Fruit fly (Drosophila melanogaster) whole organism, embryonic: ENCODE measurements around the gene CG13884.

Experiments
- Antp ChIP-seq: fragments of 200-800 bp; sonication (Bioruptor generic); optimal IDR thresholded peaks from 3 replicates; lab custom pipeline; 2016; ENCODE audit warnings: missing biosample characterization, missing genetic modification characterization
- CG10274 ChIP-seq: fragments of 200-800 bp; sonication (Bioruptor generic); optimal IDR thresholded peaks from 3 replicates; lab custom pipeline; 2017; ENCODE audit warnings: missing biosample characterization, mild to moderate bottlenecking, missing genetic modification characterization
- CG12104 ChIP-seq: fragments of 200-800 bp; sonication (Bioruptor generic); optimal IDR thresholded peaks from 3 replicates; lab custom pipeline; 2016; ENCODE audit warnings: missing biosample characterization, missing genetic modification characterization
- CG12155 ChIP-seq: fragments of 200-800 bp; sonication (Bioruptor generic); optimal IDR thresholded peaks from 3 replicates; lab custom pipeline; 2016; ENCODE audit warnings: missing biosample characterization, missing genetic modification characterization
- CG12219 ChIP-seq: fragments of 200-800 bp; sonication (Bioruptor generic); optimal IDR thresholded peaks from 3 replicates; lab custom pipeline; 2018; ENCODE audit warnings: missing biosample characterization, mild to moderate bottlenecking, missing genetic modification characterization
- CG13296 ChIP-seq: fragments of 200-800 bp; sonication (Bioruptor generic); optimal IDR thresholded peaks from 3 replicates; lab custom pipeline; 2018; ENCODE audit warnings: missing biosample characterization, mild to moderate bottlenecking, missing genetic modification characterization
- CG13424 ChIP-seq: fragments of 200-800 bp; sonication (Bioruptor generic); optimal IDR thresholded peaks from 2 replicates; lab custom pipeline; 2019; ENCODE audit warnings: missing biosample characterization, mild to moderate bottlenecking, missing genetic modification characterization, moderate library complexity
- CG18011 ChIP-seq: fragments of 200-800 bp; sonication (Bioruptor generic); optimal IDR thresholded peaks from 2 replicates; lab custom pipeline; 2017; ENCODE audit warnings: missing biosample characterization, missing genetic modification characterization, mild to moderate bottlenecking, moderate library complexity, missing genotype
- CG18476 ChIP-seq: fragments of 200-800 bp; sonication (Bioruptor generic); optimal IDR thresholded peaks from 2 replicates; lab custom pipeline; 2016; ENCODE audit warnings: missing biosample characterization, mild to moderate bottlenecking, missing genetic modification characterization
- CG18619 ChIP-seq: fragments of 200-800 bp; sonication (Bioruptor generic); optimal IDR thresholded peaks from 3 replicates; lab custom pipeline; 2017; ENCODE audit warnings: missing biosample characterization, mild to moderate bottlenecking, missing genetic modification characterization
- CG30431 ChIP-seq: fragments of 200-800 bp; sonication (Bioruptor generic); optimal IDR thresholded peaks from 2 replicates; lab custom pipeline; 2017; ENCODE audit warnings: missing biosample characterization, missing genetic modification characterization
- CG3163 ChIP-seq: fragments of 200-800 bp; sonication (Bioruptor generic); optimal IDR thresholded peaks from 3 replicates; lab custom pipeline; 2016; ENCODE audit warnings: missing biosample characterization, missing genetic modification characterization
- CG4617 ChIP-seq: fragments of 200-800 bp; sonication (Bioruptor generic); optimal IDR thresholded peaks from 3 replicates; lab custom pipeline; 2016; ENCODE audit warnings: missing biosample characterization, missing genetic modification characterization, borderline replicate concordance
- CG6854 ChIP-seq: fragments of 200-800 bp; sonication (Bioruptor generic); optimal IDR thresholded peaks from 3 replicates; lab custom pipeline; 2017; ENCODE audit warnings: missing biosample characterization, mild to moderate bottlenecking, missing genetic modification characterization
- CG8290 ChIP-seq, 3 experiments: fragments of 200-800 bp; sonication (Bioruptor generic); optimal IDR thresholded peaks; 2 replicates each; lab custom pipeline; 2016 to 2019; ENCODE audit warnings: missing biosample characterization in 3 of 3, missing genetic modification characterization in 3 of 3, mild to moderate bottlenecking in 2 of 3, moderate library complexity in 1 of 3
- CG9609 ChIP-seq: fragments of 200-800 bp; sonication (Bioruptor generic); optimal IDR thresholded peaks from 3 replicates; lab custom pipeline; 2016; ENCODE audit warnings: missing biosample characterization, missing genetic modification characterization
- CHES-1-like ChIP-seq: fragments of 200-800 bp; sonication (Bioruptor generic); optimal IDR thresholded peaks from 2 replicates; lab custom pipeline; 2016; ENCODE audit warnings: missing biosample characterization, missing genetic modification characterization
- Eip74EF ChIP-seq, 2 experiments: fragments of 200-800 bp in 1 of 2; fragments of >200 bp in 1 of 2; sonication (Bioruptor generic) in 1 of 2; optimal IDR thresholded peaks; 2 replicates each; lab custom pipeline; 2017 to 2019; ENCODE audit warnings: missing biosample characterization in 2 of 2, missing genetic modification characterization in 2 of 2, mild to moderate bottlenecking in 1 of 2, moderate library complexity in 1 of 2
- Fer3 ChIP-seq: fragments of 200-800 bp; sonication (Bioruptor generic); optimal IDR thresholded peaks from 2 replicates; lab custom pipeline; 2018; ENCODE audit warnings: missing biosample characterization, mild to moderate bottlenecking, missing genetic modification characterization, moderate library complexity
- HLH4C ChIP-seq: fragments of 200-800 bp; sonication (Bioruptor generic); IDR thresholded peaks from 3 replicates; pipeline ENCODE4 v1.3.6; 2022; ENCODE audit warnings: missing biosample characterization, missing genetic modification characterization; ENCODE audit not compliant: partially characterized antibody
- NC2β ChIP-seq: fragments of 200-800 bp; sonication (Bioruptor generic); optimal IDR thresholded peaks from 2 replicates; lab custom pipeline; 2016; ENCODE audit warnings: missing biosample characterization, missing genetic modification characterization
- NfI ChIP-seq: fragments of 200-800 bp; sonication (Bioruptor generic); optimal IDR thresholded peaks from 3 replicates; lab custom pipeline; 2018; ENCODE audit warnings: missing biosample characterization, mild to moderate bottlenecking, missing genetic modification characterization, moderate library complexity
- Poxn ChIP-seq: fragments of 200-800 bp; sonication (Bioruptor generic); IDR thresholded peaks from 2 replicates; pipeline ENCODE4 v1.3.6; 2022; ENCODE audit warnings: missing biosample characterization, missing genetic modification characterization
- Ravus ChIP-seq: fragments of 200-800 bp; sonication (Bioruptor generic); IDR thresholded peaks from 2 replicates; pipeline ENCODE4 v1.3.6; 2022; ENCODE audit warnings: missing biosample characterization, missing genetic modification characterization
- Rfx ChIP-seq: fragments of 200-800 bp; sonication (Bioruptor generic); IDR thresholded peaks from 2 replicates; pipeline ENCODE4 v1.3.6; 2022; ENCODE audit warnings: missing biosample characterization, missing genetic modification characterization
- Trl ChIP-seq, 3 experiments: fragments of >200 bp in 2 of 3; fragments of 200-800 bp in 1 of 3; sonication (Bioruptor generic) in 1 of 3; optimal IDR thresholded peaks; 2 replicates in 1 of 3; 3 replicates in 2 of 3; lab custom pipeline; 2016 to 2017; ENCODE audit warnings: missing biosample characterization in 1 of 3, missing genetic modification characterization in 1 of 3
- abd-A ChIP-seq: fragments of 200-800 bp; sonication (Bioruptor generic); optimal IDR thresholded peaks from 3 replicates; lab custom pipeline; 2019; ENCODE audit warnings: missing biosample characterization, mild to moderate bottlenecking, missing genetic modification characterization, moderate library complexity
- ash1 ChIP-seq: fragments of 200-800 bp; sonication (Bioruptor generic); optimal IDR thresholded peaks from 2 replicates; lab custom pipeline; 2018; ENCODE audit warnings: missing biosample characterization, mild to moderate bottlenecking, missing genetic modification characterization
- bigmax ChIP-seq: fragments of 200-800 bp; sonication (Bioruptor generic); optimal IDR thresholded peaks from 2 replicates; lab custom pipeline; 2018; ENCODE audit warnings: missing biosample characterization, mild to moderate bottlenecking, missing genetic modification characterization
- caup ChIP-seq: fragments of 200-800 bp; sonication (Bioruptor generic); optimal IDR thresholded peaks from 3 replicates; lab custom pipeline; 2017; ENCODE audit warnings: missing biosample characterization, mild to moderate bottlenecking, missing genetic modification characterization, moderate library complexity; ENCODE audit not compliant: severe bottlenecking
- danr ChIP-seq: fragments of 200-800 bp; sonication (Bioruptor generic); IDR thresholded peaks from 2 replicates; pipeline ENCODE4 v1.3.6; 2022; ENCODE audit warnings: missing biosample characterization, missing genetic modification characterization
- dm ChIP-seq: fragments of 200-800 bp; sonication (Bioruptor generic); optimal IDR thresholded peaks from 3 replicates; lab custom pipeline; 2016; ENCODE audit warnings: missing biosample characterization, missing genetic modification characterization
- ftz-f1 ChIP-seq: fragments of 200-800 bp; sonication (Bioruptor generic); optimal IDR thresholded peaks from 2 replicates; lab custom pipeline; 2016; ENCODE audit warnings: missing biosample characterization, missing genetic modification characterization
- gcm2 ChIP-seq: fragments of 200-800 bp; sonication (Bioruptor generic); optimal IDR thresholded peaks from 2 replicates; lab custom pipeline; 2016; ENCODE audit warnings: missing biosample characterization, missing genetic modification characterization
- gro ChIP-seq: fragments of 200-800 bp; sonication (Bioruptor generic); optimal IDR thresholded peaks from 2 replicates; lab custom pipeline; 2016; ENCODE audit warnings: missing biosample characterization, missing genetic modification characterization
- jigr1 ChIP-seq: fragments of 200-800 bp; sonication (Bioruptor generic); IDR thresholded peaks from 3 replicates; pipeline ENCODE4 v1.3.6; 2022; ENCODE audit warnings: missing biosample characterization, missing genetic modification characterization
- jing ChIP-seq: fragments of 200-800 bp; sonication (Bioruptor generic); optimal IDR thresholded peaks from 2 replicates; lab custom pipeline; 2018; ENCODE audit warnings: missing biosample characterization, mild to moderate bottlenecking, missing genetic modification characterization
- lbe ChIP-seq: fragments of 200-800 bp; sonication (Bioruptor generic); optimal IDR thresholded peaks from 2 replicates; lab custom pipeline; 2016; ENCODE audit warnings: missing biosample characterization, mild to moderate bottlenecking, missing genetic modification characterization
- nerfin-1 ChIP-seq: fragments of 200-800 bp; sonication (Bioruptor generic); optimal IDR thresholded peaks from 3 replicates; lab custom pipeline; 2019; ENCODE audit warnings: missing biosample characterization, mild to moderate bottlenecking, missing genetic modification characterization, moderate library complexity
- otp ChIP-seq: fragments of 200-800 bp; sonication (Bioruptor generic); IDR thresholded peaks from 3 replicates; pipeline ENCODE4, ENCODE4 v1.3.6; 2022; ENCODE audit warnings: missing biosample characterization, missing genetic modification characterization
- pita ChIP-seq: fragments of 200-800 bp; sonication (Bioruptor generic); optimal IDR thresholded peaks from 2 replicates; lab custom pipeline; 2017; ENCODE audit warnings: missing biosample characterization, mild to moderate bottlenecking, missing genetic modification characterization
- psq ChIP-seq: fragments of 200-800 bp; sonication (Bioruptor generic); optimal IDR thresholded peaks from 2 replicates; lab custom pipeline; 2017; ENCODE audit warnings: missing biosample characterization, missing genetic modification characterization
- slbo ChIP-seq: fragments of 200-800 bp; sonication (Bioruptor generic); IDR thresholded peaks from 2 replicates; pipeline ENCODE4 v1.3.6; 2022; ENCODE audit warnings: missing biosample characterization, missing genetic modification characterization
- toy ChIP-seq: fragments of 200-800 bp; sonication (Bioruptor generic); IDR thresholded peaks from 2 replicates; pipeline ENCODE4 v1.3.6; 2022; ENCODE audit warnings: missing biosample characterization, missing genetic modification characterization
- usp ChIP-seq: fragments of >200 bp; optimal IDR thresholded peaks from 2 replicates; lab custom pipeline; 2017; ENCODE audit warnings: missing biosample characterization, missing genetic modification characterization
- wek ChIP-seq: fragments of 200-800 bp; sonication (Bioruptor generic); optimal IDR thresholded peaks from 3 replicates; lab custom pipeline; 2018; ENCODE audit warnings: missing biosample characterization, mild to moderate bottlenecking, missing genetic modification characterization, moderate library complexity
- wor ChIP-seq: fragments of 200-800 bp; sonication (Bioruptor generic); IDR thresholded peaks from 2 replicates; pipeline ENCODE4 v1.3.6; 2022; ENCODE audit warnings: missing biosample characterization, missing genetic modification characterization
- yki ChIP-seq: fragments of >200 bp; optimal IDR thresholded peaks from 3 replicates; lab custom pipeline; 2018

Gene CG13884

dm6 chr3L:346656-347640, 19.3 kb downstream of the CG13884 start, which contains the start of gene mth (continued):
- TF ChIP-seq yki (lab: Kevin White, UChicago) = no peak
- no peak for TF ChIP-seq NC2β (GFP tag; lab: Kevin White, UChicago)
- TF ChIP-seq Antp (GFP tag; lab: Kevin White, UChicago) = peak; percentile 28
- TF ChIP-seq CG12219 (GFP tag; lab: Kevin White, UChicago) = no peak
- peak; percentile 53 for TF ChIP-seq slbo (GFP tag; lab: Robert Waterston, UW)
- peak; percentile 16 for TF ChIP-seq CG18476 (GFP tag; lab: Kevin White, UChicago)
- no peak for TF ChIP-seq jing (GFP tag; lab: Kevin White, UChicago)
- TF ChIP-seq CG30431 (GFP tag; lab: Kevin White, UChicago) = no peak
- TF ChIP-seq jigr1 (GFP tag; lab: Robert Waterston, UW) = no peak
- TF ChIP-seq bigmax = no peak
- no peak for TF ChIP-seq lbe (GFP tag; lab: Kevin White, UChicago)
- TF ChIP-seq wek (GFP tag; lab: Kevin White, UChicago) = no peak
- no peak for TF ChIP-seq gcm2 (GFP tag; lab: Kevin White, UChicago)
- no peak for TF ChIP-seq CG13296 (GFP tag; lab: Kevin White, UChicago)
- TF ChIP-seq CG3163 (GFP tag; lab: Kevin White, UChicago) = no peak
- TF ChIP-seq HLH4C = peak; percentile 99
- no peak for TF ChIP-seq toy (GFP tag; lab: Robert Waterston, UW)
- TF ChIP-seq ftz-f1 (GFP tag; lab: Kevin White, UChicago) = no peak
- TF ChIP-seq gro = peak; percentile 64
- TF ChIP-seq caup (GFP tag; lab: Kevin White, UChicago) = no peak
- no peak for TF ChIP-seq usp
- TF ChIP-seq NfI (GFP tag; lab: Kevin White, UChicago) = peak; percentile 48
- TF ChIP-seq danr = no peak
- peak; percentile 37 for TF ChIP-seq CHES-1-like (GFP tag; lab: Kevin White, UChicago)
- no peak for TF ChIP-seq CG6854 (GFP tag; lab: Kevin White, UChicago)
- TF ChIP-seq CG10274 (GFP tag; lab: Kevin White, UChicago) = no peak
- no peak for TF ChIP-seq pita (GFP tag; lab: Kevin White, UChicago)
- peak; percentile 13 for TF ChIP-seq nerfin-1
- TF ChIP-seq CG4617 (GFP tag; lab: Kevin White, UChicago) = peak; percentile 65
- peak; percentile 48 for TF ChIP-seq CG12104
- TF ChIP-seq Fer3 = no peak
- peak; percentile 83 for TF ChIP-seq CG8290 (GFP tag; optimal IDR thresholded peaks at IDR 0.05; lab: Kevin White, UChicago)
- peak; percentile 52 to 67 for TF ChIP-seq CG8290 (tag; optimal IDR thresholded peaks at IDR 0.05; lab: Kevin White, UChicago)
- TF ChIP-seq psq = no peak
- TF ChIP-seq CG18619 (GFP tag; lab: Kevin White, UChicago) = no peak
- no peak for TF ChIP-seq CG18011 (GFP tag; lab: Kevin White, UChicago)
- peak; percentile 25 for TF ChIP-seq CG12155 (GFP tag; lab: Kevin White, UChicago)
- no peak for TF ChIP-seq Eip74EF (GFP tag; optimal IDR thresholded peaks at IDR 0.05; lab: Kevin White, UChicago)
- TF ChIP-seq CG9609 (GFP tag; lab: Kevin White, UChicago) = peak; percentile 60
- TF ChIP-seq ash1 (GFP tag; lab: Kevin White, UChicago) = no peak
- no peak for TF ChIP-seq Poxn
- peak; percentile 53; the same call in 1 of the 2 replicates for TF ChIP-seq Rfx (GFP tag; lab: Robert Waterston, UW)
- no peak for TF ChIP-seq Trl (optimal IDR thresholded peaks at IDR 0.05; lab: Kevin White, UChicago)
- TF ChIP-seq Trl (GFP tag; optimal IDR thresholded peaks at IDR 0.05; lab: Kevin White, UChicago) = peak; percentile 24
- TF ChIP-seq abd-A (tag; lab: Kevin White, UChicago) = peak; percentile 45
- peak; percentile 37 for TF ChIP-seq CG13424 (tag; lab: Kevin White, UChicago)
- no peak for TF ChIP-seq otp (GFP tag; lab: Robert Waterston, UW)
- TF ChIP-seq wor (GFP tag; lab: Robert Waterston, UW) = peak; percentile 30; the same call in 1 of the 2 replicates
- TF ChIP-seq Ravus (GFP tag; lab: Robert Waterston, UW) = no peak
- TF ChIP-seq dm = peak; percentile 60
